Worm (Caenorhabditis elegans): Measurements from ENCODE around the gene Y69A2AR.32.

The Y69A2AR.32 gene

DNA sequence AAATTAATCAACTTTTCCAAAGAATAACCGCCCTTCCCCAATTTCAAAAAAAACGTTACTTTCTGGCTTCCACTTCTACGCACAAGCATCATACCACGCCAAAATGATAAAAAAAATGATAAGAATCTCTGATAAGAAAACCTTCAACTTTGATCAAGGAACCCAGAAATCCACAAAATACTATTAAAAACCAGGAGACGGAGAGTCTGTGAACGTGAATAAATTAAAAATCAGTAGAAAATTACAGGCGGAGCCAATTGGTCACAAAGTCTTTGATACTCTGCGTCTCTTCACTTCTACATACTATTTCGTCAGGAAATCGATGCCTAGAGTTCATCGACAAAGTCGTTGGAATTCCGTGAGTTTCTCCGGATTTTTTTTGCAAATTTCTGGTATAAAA, 8.4 kb downstream of the Y69A2AR.32 start, which contains the start of gene smf-3 (continued):
- TF ChIP-seq lim-7 (GFP tag; IDR thresholded peaks at IDR 0.05) = no peak
- no peak for TF ChIP-seq unc-39 (tag; optimal IDR thresholded peaks at IDR 0.05)
- TF ChIP-seq nhr-76 (tag; optimal IDR thresholded peaks at IDR 0.05) = no peak
- no peak for TF ChIP-seq ceh-28 (tag; optimal IDR thresholded peaks at IDR 0.05)
- TF ChIP-seq mdl-1 (tag; optimal IDR thresholded peaks at IDR 0.05) = peak in 1 of 2 experiments; percentile 10
- no peak for TF ChIP-seq nhr-10 (tag; optimal IDR thresholded peaks at IDR 0.05)
- no peak for TF ChIP-seq snpc-1.2 (GFP tag; IDR thresholded peaks at IDR 0.05)
- no peak for TF ChIP-seq skn-1 (tag; optimal IDR thresholded peaks at IDR 0.05)
- no peak for TF ChIP-seq F10B5.3 (tag; optimal IDR thresholded peaks at IDR 0.05)
- no peak for TF ChIP-seq lsy-2 (tag; optimal IDR thresholded peaks at IDR 0.05)
- TF ChIP-seq T20F7.1 (GFP tag; optimal IDR thresholded peaks at IDR 0.05) = peak; percentile 5
- no peak for TF ChIP-seq saeg-2 (GFP tag; IDR thresholded peaks at IDR 0.05)
- no peak for TF ChIP-seq tag-97 (GFP tag; IDR thresholded peaks at IDR 0.05)
- TF ChIP-seq nhr-41 (GFP tag; IDR thresholded peaks at IDR 0.05) = peak; percentile 70; the same call in 1 of the 2 replicates
- no peak for TF ChIP-seq hmg-1.1 (GFP tag; IDR thresholded peaks at IDR 0.05)
- TF ChIP-seq rbr-2 (tag; optimal IDR thresholded peaks at IDR 0.05) = no peak
- no peak for TF ChIP-seq gei-8 (GFP tag; optimal IDR thresholded peaks at IDR 0.05)
- TF ChIP-seq zip-2 (tag; optimal IDR thresholded peaks at IDR 0.05) = no peak
- no peak for TF ChIP-seq zfp-2 (tag; optimal IDR thresholded peaks at IDR 0.05)

DNA sequence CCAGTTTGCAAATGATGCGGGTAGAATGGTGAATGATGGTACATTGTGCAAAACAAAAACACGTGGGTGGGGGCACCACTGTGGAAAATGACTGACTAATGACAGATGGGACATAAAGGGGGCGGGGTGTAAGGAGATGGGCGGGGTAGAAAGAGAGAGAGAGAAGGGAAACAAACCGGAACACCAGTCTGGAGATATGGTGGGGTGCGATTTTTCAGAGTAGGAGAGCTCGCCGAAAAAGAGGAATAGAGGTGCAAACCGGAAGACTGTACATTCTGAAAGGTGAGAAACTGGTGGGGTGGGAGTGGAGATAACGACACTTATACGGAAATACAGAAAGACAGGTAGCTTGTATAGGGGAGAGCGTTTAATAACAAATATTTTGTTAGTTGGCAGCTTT, 17.9 kb downstream of the Y69A2AR.32 start, which contains the start of gene ngn-1:
ngn-1 (minus strand) TSS at position 101 of the 400 bp plus-strand sequence.
- TF ChIP-seq zfp-3 (GFP tag; conservative IDR thresholded peaks at IDR 0.05) = no peak
- TF ChIP-seq ceh-82 (tag; optimal IDR thresholded peaks at IDR 0.05) = no peak
- no peak for TF ChIP-seq mes-2 (tag; optimal IDR thresholded peaks at IDR 0.05; ENCODE audit: poor library complexity, severe bottlenecking)
- TF ChIP-seq ceh-20 (GFP tag; IDR thresholded peaks at IDR 0.05) = no peak
- no peak for TF ChIP-seq F44E2.7 (GFP tag; IDR thresholded peaks at IDR 0.05)
- TF ChIP-seq unc-62 (GFP tag; optimal IDR thresholded peaks at IDR 0.05 in 1 of 2) = peak in 1 of 2 experiments; percentile 54
- no peak for TF ChIP-seq unc-62 (tag; optimal IDR thresholded peaks at IDR 0.05)
- no peak for TF ChIP-seq nhr-6 (tag; optimal IDR thresholded peaks at IDR 0.05)

DNA sequence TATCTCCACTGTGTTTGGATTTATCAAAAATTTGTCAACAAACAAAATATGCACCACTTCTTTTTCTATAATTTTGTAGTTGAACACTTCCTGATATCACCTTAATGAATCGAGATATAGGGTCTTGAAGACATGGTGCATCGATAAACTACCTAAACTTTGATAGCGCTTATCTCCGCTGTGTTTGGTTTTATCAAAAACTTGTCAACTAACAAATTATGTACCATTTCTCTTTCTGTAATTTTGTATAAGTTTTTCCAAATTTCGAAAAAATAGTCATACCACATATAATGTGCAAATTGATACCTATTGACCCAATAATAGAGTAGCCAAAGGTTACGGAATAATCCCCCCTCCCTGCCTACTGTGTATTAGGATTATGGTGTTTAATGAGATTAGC, 19.9 kb downstream of the Y69A2AR.32 start:
- TF ChIP-seq unc-62 (GFP tag; optimal IDR thresholded peaks at IDR 0.05 in 1 of 2) (peak in 1 of 2 experiments; percentile 82), unc-62 (tag; optimal IDR thresholded peaks at IDR 0.05) (no peak), saeg-2 (GFP tag; IDR thresholded peaks at IDR 0.05) (no peak)

DNA sequence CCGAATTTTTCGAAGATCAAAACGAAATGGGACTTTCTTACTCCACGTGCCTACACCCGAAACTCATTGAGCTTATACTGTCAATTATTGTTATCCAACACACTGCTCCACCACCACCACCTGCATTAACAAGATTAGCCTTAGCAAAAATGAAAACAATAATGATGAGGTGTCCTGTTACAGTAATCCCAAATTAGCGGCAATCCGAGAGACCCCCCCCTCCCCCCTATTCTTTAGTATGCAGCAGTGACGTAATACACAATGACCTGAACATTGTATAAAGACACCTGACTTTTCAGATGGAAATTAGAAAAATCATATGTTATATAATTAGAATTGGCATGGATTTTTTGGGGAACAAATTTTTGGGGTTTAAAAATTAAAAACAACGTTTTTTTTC, 24.8 kb downstream of the Y69A2AR.32 start:
- no peak for TF ChIP-seq egl-43 (GFP tag; IDR thresholded peaks at IDR 0.05)

DNA sequence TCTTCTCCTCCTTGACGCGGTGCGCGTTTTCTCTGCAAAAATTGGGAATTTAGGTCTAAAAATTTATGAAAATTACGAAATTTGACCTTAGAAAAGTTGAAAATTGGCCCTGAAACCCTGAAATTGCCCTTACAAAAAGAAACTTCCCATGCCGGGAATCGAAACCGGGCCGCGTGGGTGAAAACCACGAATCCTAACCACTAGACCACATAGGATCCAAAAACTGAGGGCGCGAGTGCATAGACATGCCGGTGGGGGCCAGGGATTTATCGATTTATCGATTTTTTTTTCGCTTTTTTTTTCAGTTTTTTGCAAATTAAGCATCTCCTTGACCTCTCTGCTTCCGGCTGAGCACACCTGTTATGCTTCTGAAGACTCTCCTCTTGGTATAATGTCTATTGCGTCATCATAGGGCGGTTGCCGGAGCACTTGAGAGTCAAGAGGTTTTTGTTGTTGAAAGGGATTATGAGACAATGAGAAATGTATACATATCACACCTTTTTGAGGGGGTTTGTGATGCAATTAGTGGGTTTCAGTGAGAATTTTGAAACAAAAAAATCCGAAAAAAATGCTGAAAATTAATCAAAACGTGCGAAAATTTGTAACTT, 29.5 kb downstream of the Y69A2AR.32 start:
- TF ChIP-seq dmd-9 (GFP tag; IDR thresholded peaks at IDR 0.05) (peak; percentile 59; the same call in 1 of the 2 replicates), nhr-42 (GFP tag; IDR thresholded peaks at IDR 0.05) (peak; percentile 57; the same call in 1 of the 2 replicates), daf-16 (GFP tag; optimal IDR thresholded peaks at IDR 0.05) (peak in 1 of 2 experiments; percentile 77), daf-16 (tag; optimal IDR thresholded peaks at IDR 0.05) (peak; percentile 37), ama-1 (optimal IDR thresholded peaks at IDR 0.05) (no peak), aha-1 (tag) (peak; percentile 18), arid-1 (GFP tag; conservative IDR thresholded peaks at IDR 0.05) (peak; percentile 83), ztf-7 (tag; optimal IDR thresholded peaks at IDR 0.05) (no peak), ctbp-1 (GFP tag; IDR thresholded peaks at IDR 0.05) (peak; percentile 84), fos-1 (tag; optimal IDR thresholded peaks at IDR 0.05) (no peak), lin-38 (GFP tag; IDR thresholded peaks at IDR 0.05) (peak; percentile 83), cey-2 (tag; optimal IDR thresholded peaks at IDR 0.05; ENCODE audit: borderline replicate concordance, insufficient read depth) (no peak), nhr-77 (tag; optimal IDR thresholded peaks at IDR 0.05) (no peak), zag-1 (tag; optimal IDR thresholded peaks at IDR 0.05) (no peak), mdt-29 (GFP tag; IDR thresholded peaks at IDR 0.05) (peak; percentile 40; the same call in 1 of the 2 replicates), vab-7 (GFP tag; IDR thresholded peaks at IDR 0.05) (peak; percentile 78), nhr-25 (tag; optimal IDR thresholded peaks at IDR 0.05; ENCODE audit: borderline replicate concordance, insufficient read depth) (no peak), nhr-10 (tag; optimal IDR thresholded peaks at IDR 0.05) (no peak), ceh-62 (tag; optimal IDR thresholded peaks at IDR 0.05) (no peak)
